Worm (Caenorhabditis elegans) whole organism, L4 larva: ENCODE measurements around the gene Y56A3A.41.

Experiments used
- F44E2.7 ChIP-seq: fragments of 200-800 bp; sonication (Bioruptor generic); IDR thresholded peaks from 2 replicates; pipeline ENCODE4 v2.1.2; 2022; ENCODE audit warnings: missing genetic modification characterization, missing compliant biosample characterization
- ZK337.2 ChIP-seq: fragments of 200-800 bp; sonication (Bioruptor generic); IDR thresholded peaks from 2 replicates; pipeline ENCODE4 v1.3.6; 2022; ENCODE audit warnings: missing genetic modification reagents, missing genetic modification characterization, missing compliant biosample characterization
- ZK546.5 ChIP-seq, 2 experiments: sonication (generic microtip); optimal IDR thresholded peaks; 2 replicates each; lab custom pipeline; 2017; ENCODE audit warnings: missing biosample characterization in 2 of 2, missing genetic modification characterization in 2 of 2
- ama-1 ChIP-seq: fragments of 150-350 bp; optimal IDR thresholded peaks from 2 replicates; lab custom pipeline; 2014; ENCODE audit warnings: inconsistent platforms, mixed read lengths
- dmd-6 ChIP-seq: fragments of 200-800 bp; sonication (Bioruptor generic); IDR thresholded peaks from 2 replicates; pipeline ENCODE4 v1.3.6; 2022; ENCODE audit warnings: missing genetic modification reagents, missing genetic modification characterization, missing compliant biosample characterization
- egl-27 ChIP-seq: sonication (generic microtip); optimal IDR thresholded peaks from 3 replicates; lab custom pipeline; 2017; ENCODE audit warnings: missing biosample characterization, missing genetic modification reagents, missing genetic modification characterization
- jun-1 ChIP-seq: fragments of 150-350 bp; optimal IDR thresholded peaks from 2 replicates; lab custom pipeline; 2014; ENCODE audit warnings: missing biosample characterization, missing genetic modification reagents, missing genetic modification characterization
- mep-1 ChIP-seq: fragments of 150-350 bp; sonication (generic microtip); optimal IDR thresholded peaks from 3 replicates; lab custom pipeline; 2014; ENCODE audit warnings: missing biosample characterization, missing genetic modification characterization
- nhr-77 ChIP-seq: fragments of 150-350 bp; optimal IDR thresholded peaks from 2 replicates; lab custom pipeline; 2014; ENCODE audit warnings: missing biosample characterization, missing genetic modification characterization
- set-16 ChIP-seq: fragments of 200-800 bp; sonication (Bioruptor generic); IDR thresholded peaks from 2 replicates; pipeline ENCODE4 v1.3.6; 2022; ENCODE audit warnings: missing genetic modification reagents, missing genetic modification characterization, missing compliant biosample characterization
- vab-7 ChIP-seq: fragments of 200-800 bp; sonication (Bioruptor generic); IDR thresholded peaks from 2 replicates; pipeline ENCODE4 v1.3.6; 2022; ENCODE audit warnings: missing genetic modification reagents, missing genetic modification characterization, missing compliant biosample characterization
- zag-1 ChIP-seq: fragments of 150-350 bp; optimal IDR thresholded peaks from 2 replicates; lab custom pipeline; 2014; ENCODE audit warnings: missing biosample characterization, missing genetic modification characterization
- ztf-11 ChIP-seq: fragments of 150-350 bp; optimal IDR thresholded peaks from 2 replicates; lab custom pipeline; 2014; ENCODE audit warnings: missing biosample characterization, missing genetic modification characterization

DNA sequence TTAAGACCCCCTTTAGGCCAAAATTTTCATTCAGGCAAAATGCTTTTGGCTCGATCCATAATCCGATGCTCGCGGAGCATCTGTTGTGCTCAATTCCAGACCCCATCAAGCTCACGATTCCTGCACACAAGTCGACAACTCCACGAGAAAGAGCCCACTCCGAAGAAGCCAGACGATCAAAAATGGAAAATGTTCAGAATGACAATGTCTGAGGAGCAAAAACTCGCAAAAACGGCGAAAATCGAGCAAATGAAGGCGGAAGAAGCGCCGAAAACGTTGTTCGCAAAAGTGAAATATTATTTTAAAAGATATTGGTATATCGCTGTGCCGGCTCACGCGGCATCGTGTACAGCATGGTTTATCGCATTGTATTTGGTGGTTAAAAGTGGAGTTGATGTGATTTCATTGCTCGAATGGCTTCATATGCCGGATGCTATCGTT, 28.8 kb upstream of the Y56A3A.41 start, which contains the start of gene Y56A3A.22:
- TF ChIP-seq zag-1 (tag; lab: Kevin White, UChicago) (no peak), set-16 (GFP tag; lab: Robert Waterston, UW) (peak; percentile 22; the same call in 1 of the 2 replicates), dmd-6 (GFP tag; lab: Robert Waterston, UW) (no peak), mep-1 (tag; lab: Kevin White, UChicago) (peak; percentile 22), vab-7 (GFP tag; lab: Robert Waterston, UW) (peak; percentile 39; the same call in 1 of the 2 replicates), ZK337.2 (GFP tag; lab: Robert Waterston, UW) (no peak), egl-27 (tag; lab: Kevin White, UChicago) (no peak), jun-1 (tag; lab: Kevin White, UChicago) (peak; percentile 22), ztf-11 (tag; lab: Kevin White, UChicago) (no peak), F44E2.7 (GFP tag; lab: Robert Waterston, UW) (no peak), ZK546.5 (tag; optimal IDR thresholded peaks at IDR 0.05; lab: Kevin White, UChicago) (no peak), ama-1 (lab: Kevin White, UChicago) (peak; percentile 92), nhr-77 (tag; lab: Kevin White, UChicago) (no peak)
